Worm (Caenorhabditis elegans): ENCODE results near the gene ZC13.1.

Gene ZC13.1

DNA sequence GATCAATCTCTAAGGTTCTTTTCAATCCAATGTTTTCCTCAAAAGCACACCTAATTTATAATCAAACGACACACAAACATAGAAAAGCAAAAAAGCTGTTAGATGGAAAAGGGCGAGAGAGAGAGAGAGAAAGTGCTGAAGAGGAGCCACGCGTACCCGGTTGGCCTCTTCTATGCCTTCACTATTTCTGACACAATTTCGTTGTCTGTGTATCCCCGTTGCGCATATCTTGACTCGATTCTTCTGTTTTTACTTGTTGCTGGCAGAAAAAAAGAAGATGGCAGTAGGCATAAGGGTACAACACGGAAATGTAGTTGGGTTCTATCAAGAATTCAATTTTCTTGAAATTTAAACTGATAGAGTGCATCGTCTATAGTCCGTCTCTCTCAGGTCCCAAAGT is 49.5 kb upstream of the ZC13.1 start (continued):
- no peak for TF ChIP-seq unc-62 (GFP tag; optimal IDR thresholded peaks at IDR 0.05)
- no peak for TF ChIP-seq tlp-1 (tag; optimal IDR thresholded peaks at IDR 0.05)
- no peak for TF ChIP-seq ceh-88 (GFP tag; IDR thresholded peaks at IDR 0.05)
- peak; percentile 56 for TF ChIP-seq unc-86 (tag; optimal IDR thresholded peaks at IDR 0.05)
- no peak for TF ChIP-seq nhr-76 (tag; optimal IDR thresholded peaks at IDR 0.05)
- no peak for TF ChIP-seq ceh-90 (tag; optimal IDR thresholded peaks at IDR 0.05)
- no peak for TF ChIP-seq Y116A8C.19 (tag; optimal IDR thresholded peaks at IDR 0.05; ENCODE audit: borderline replicate concordance)
- TF ChIP-seq C16A3.4 (tag; optimal IDR thresholded peaks at IDR 0.05) = peak; percentile 24
- no peak for TF ChIP-seq mab-9 (GFP tag; IDR thresholded peaks at IDR 0.05)
- TF ChIP-seq fos-1 (tag; optimal IDR thresholded peaks at IDR 0.05) = peak; percentile 78
- no peak for TF ChIP-seq elt-2 (tag; optimal IDR thresholded peaks at IDR 0.05)
- peak; percentile 57 for TF ChIP-seq nhr-77 (tag; optimal IDR thresholded peaks at IDR 0.05)
- peak; percentile 72 for TF ChIP-seq swsn-7 (tag; optimal IDR thresholded peaks at IDR 0.05)
- TF ChIP-seq pqm-1 (tag; optimal IDR thresholded peaks at IDR 0.05) = no peak
- TF ChIP-seq fkh-8 (tag; optimal IDR thresholded peaks at IDR 0.05) = peak; percentile 76
- TF ChIP-seq zag-1 (tag; optimal IDR thresholded peaks at IDR 0.05) = peak; percentile 25
- TF ChIP-seq jun-1 (tag; optimal IDR thresholded peaks at IDR 0.05) = peak; percentile 7
- peak; percentile 59 for TF ChIP-seq ceh-8 (GFP tag; optimal IDR thresholded peaks at IDR 0.05)
- peak; percentile 42 for TF ChIP-seq nhr-85 (tag)
- TF ChIP-seq nhr-20 (tag; optimal IDR thresholded peaks at IDR 0.05) = peak; percentile 67
- no peak for TF ChIP-seq F16B12.6 (tag; optimal IDR thresholded peaks at IDR 0.05)
- peak; percentile 34 to 69 for TF ChIP-seq efl-1 (optimal IDR thresholded peaks at IDR 0.05)
- peak in 1 of 2 experiments; percentile 85 for TF ChIP-seq efl-1 (GFP tag; optimal IDR thresholded peaks at IDR 0.05 in 1 of 2)
- TF ChIP-seq tbx-2 (tag; optimal IDR thresholded peaks at IDR 0.05) = peak; percentile 77
- TF ChIP-seq nhr-19 (GFP tag; conservative IDR thresholded peaks at IDR 0.05) = no peak; the same call in 1 of the 2 replicates
- no peak for TF ChIP-seq unc-30 (tag; optimal IDR thresholded peaks at IDR 0.05)
- TF ChIP-seq lir-3 (tag; optimal IDR thresholded peaks at IDR 0.05; ENCODE audit: poor library complexity) = no peak
- no peak for TF ChIP-seq C34B4.2 (tag; optimal IDR thresholded peaks at IDR 0.05)
- peak; percentile 54 for TF ChIP-seq rnt-1 (tag; optimal IDR thresholded peaks at IDR 0.05)
- no peak for TF ChIP-seq nhr-12 (tag; optimal IDR thresholded peaks at IDR 0.05)
- peak in 1 of 3 experiments; percentile 14 for TF ChIP-seq dpl-1 (GFP tag; optimal IDR thresholded peaks at IDR 0.05)
- TF ChIP-seq sptf-1 (tag; optimal IDR thresholded peaks at IDR 0.05) = no peak
- peak in 1 of 2 experiments; percentile 68 for TF ChIP-seq mdl-1 (tag; optimal IDR thresholded peaks at IDR 0.05)
- no peak for TF ChIP-seq ztf-4 (tag; optimal IDR thresholded peaks at IDR 0.05)
- no peak for TF ChIP-seq ztf-11 (tag; optimal IDR thresholded peaks at IDR 0.05)
- no peak for TF ChIP-seq elt-3 (tag; optimal IDR thresholded peaks at IDR 0.05)
- TF ChIP-seq mef-2 (tag; optimal IDR thresholded peaks at IDR 0.05) = no peak

- TF ChIP-seq fkh-8 (tag; optimal IDR thresholded peaks at IDR 0.05) = no peak
- no peak for TF ChIP-seq dpl-1 (GFP tag; optimal IDR thresholded peaks at IDR 0.05)
- no peak for TF ChIP-seq nhr-77 (tag; optimal IDR thresholded peaks at IDR 0.05)
- no peak for TF ChIP-seq lsy-2 (tag; optimal IDR thresholded peaks at IDR 0.05)
- TF ChIP-seq sptf-1 (tag; optimal IDR thresholded peaks at IDR 0.05) = no peak
- no peak for TF ChIP-seq isw-1 (GFP tag; IDR thresholded peaks at IDR 0.05)
- no peak for TF ChIP-seq egl-13 (tag; optimal IDR thresholded peaks at IDR 0.05)
- TF ChIP-seq lin-39 (tag; optimal IDR thresholded peaks at IDR 0.05) = no peak
- TF ChIP-seq vab-15 (tag; optimal IDR thresholded peaks at IDR 0.05) = no peak
- no peak for TF ChIP-seq C04F5.9 (tag; optimal IDR thresholded peaks at IDR 0.05)
- TF ChIP-seq unc-86 (tag; optimal IDR thresholded peaks at IDR 0.05) = no peak
Observed at ce11 chrX:828603-829002, 48.4 kb upstream of the ZC13.1 start, which contains the start of gene wdr-54. Gene wdr-54, plus strand, starts transcription at chrX:828903.

All from whole organism, L1 larva.